Worm (Caenorhabditis elegans) whole organism, L1 larva: ENCODE data around the gene ugt-9.

Experiments
- ama-1 ChIP-seq: fragments of 150-350 bp; optimal IDR thresholded peaks from 2 replicates; lab custom pipeline; 2014
- ces-1 ChIP-seq: fragments of 150-350 bp; optimal IDR thresholded peaks from 2 replicates; lab custom pipeline; 2014; ENCODE audit warnings: missing biosample characterization, missing genetic modification reagents, missing genetic modification characterization
- fkh-10 ChIP-seq: sonication (generic microtip); optimal IDR thresholded peaks from 2 replicates; lab custom pipeline; 2017; ENCODE audit warnings: missing biosample characterization, missing genetic modification reagents, missing genetic modification characterization
- jun-1 ChIP-seq: fragments of 150-350 bp; optimal IDR thresholded peaks from 2 replicates; lab custom pipeline; 2014; ENCODE audit warnings: missing biosample characterization, missing genetic modification reagents, missing genetic modification characterization
- nhr-237 ChIP-seq: fragments of 150-350 bp; optimal IDR thresholded peaks from 2 replicates; lab custom pipeline; 2014; ENCODE audit warnings: missing biosample characterization, missing genetic modification characterization
- sup-37 ChIP-seq: fragments of 200-800 bp; sonication (Bioruptor generic); optimal IDR thresholded peaks from 2 replicates; lab custom pipeline; 2018; ENCODE audit warnings: mild to moderate bottlenecking, missing genetic modification characterization, missing compliant biosample characterization
- zag-1 ChIP-seq: fragments of 150-350 bp; optimal IDR thresholded peaks from 2 replicates; lab custom pipeline; 2014; ENCODE audit warnings: missing biosample characterization, missing genetic modification characterization

- TF ChIP-seq fkh-10 (no peak), ces-1 (GFP tag; lab: Kevin White, UChicago) (no peak), nhr-237 (tag; lab: Kevin White, UChicago) (no peak), ama-1 (lab: Kevin White, UChicago) (no peak), jun-1 (tag; lab: Kevin White, UChicago) (no peak), sup-37 (GFP tag; lab: Kevin White, UChicago) (no peak), zag-1 (tag; lab: Kevin White, UChicago) (no peak)
Measured at ce11 chrV:4913853-4914252, 18.0 kb downstream of the ugt-9 start.
